Worm (Caenorhabditis elegans) whole organism, L2 larva: ENCODE data around the gene C39E9.12.

Experiments used
- C34F6.9 ChIP-seq: fragments of 150-350 bp; optimal IDR thresholded peaks from 2 replicates; lab custom pipeline; 2014; ENCODE audit warnings: missing biosample characterization, missing genetic modification characterization
- R02D3.7 ChIP-seq: fragments of 150-350 bp; optimal IDR thresholded peaks from 2 replicates; lab custom pipeline; 2014; ENCODE audit warnings: missing biosample characterization, missing genetic modification characterization
- Y55F3AM.14 ChIP-seq: fragments of 200-800 bp; sonication (Bioruptor generic); optimal IDR thresholded peaks from 2 replicates; lab custom pipeline; 2018; ENCODE audit warnings: mild to moderate bottlenecking, missing genetic modification characterization, missing compliant biosample characterization
- ZK546.5 ChIP-seq: sonication (generic microtip); optimal IDR thresholded peaks from 2 replicates; lab custom pipeline; 2017; ENCODE audit warnings: missing biosample characterization, missing genetic modification characterization
- alr-1 ChIP-seq: fragments of 150-350 bp; optimal IDR thresholded peaks from 2 replicates; lab custom pipeline; 2014; ENCODE audit warnings: missing biosample characterization, missing genetic modification characterization
- aly-2 ChIP-seq: fragments of 150-350 bp; optimal IDR thresholded peaks from 2 replicates; lab custom pipeline; 2014; ENCODE audit warnings: missing biosample characterization, missing genetic modification characterization
- ama-1 ChIP-seq: fragments of 150-350 bp; optimal IDR thresholded peaks from 2 replicates; lab custom pipeline; 2018; ENCODE audit warnings: inconsistent platforms
- blmp-1 ChIP-seq: sonication (generic microtip); optimal IDR thresholded peaks from 2 replicates; lab custom pipeline; 2017; ENCODE audit warnings: missing genetic modification characterization, mild to moderate bottlenecking, missing compliant biosample characterization, antibody characterized with exemption, moderate library complexity; ENCODE audit not compliant: insufficient read depth
- ceh-16 ChIP-seq: fragments of 150-350 bp; optimal IDR thresholded peaks from 2 replicates; lab custom pipeline; 2014; ENCODE audit warnings: missing biosample characterization, missing genetic modification characterization
- crh-2 ChIP-seq: sonication (generic microtip); optimal IDR thresholded peaks from 2 replicates; lab custom pipeline; 2017; ENCODE audit warnings: missing biosample characterization, missing genetic modification characterization
- dmd-4 ChIP-seq: sonication (generic microtip); optimal IDR thresholded peaks from 2 replicates; lab custom pipeline; 2017; ENCODE audit warnings: missing biosample characterization, missing genetic modification characterization
- egl-27 ChIP-seq: sonication (generic microtip); optimal IDR thresholded peaks from 3 replicates; lab custom pipeline; 2017; ENCODE audit warnings: missing biosample characterization, missing genetic modification reagents, missing genetic modification characterization
- elt-1 ChIP-seq: fragments of 150-350 bp; optimal IDR thresholded peaks from 2 replicates; lab custom pipeline; 2014; ENCODE audit warnings: missing biosample characterization, missing genetic modification characterization
- elt-3 ChIP-seq: sonication (generic microtip); optimal IDR thresholded peaks from 2 replicates; lab custom pipeline; 2017; ENCODE audit warnings: missing biosample characterization, missing genetic modification characterization
- fos-1 ChIP-seq: fragments of 150-350 bp; optimal IDR thresholded peaks from 2 replicates; lab custom pipeline; 2014; ENCODE audit warnings: missing biosample characterization, missing genetic modification characterization
- gmeb-1 ChIP-seq: fragments of 150-350 bp; optimal IDR thresholded peaks from 2 replicates; lab custom pipeline; 2014; ENCODE audit warnings: missing biosample characterization, missing genetic modification characterization
- lin-39 ChIP-seq: fragments of 150-350 bp; optimal IDR thresholded peaks from 2 replicates; lab custom pipeline; 2014; ENCODE audit warnings: missing biosample characterization, missing genetic modification reagents, missing genetic modification characterization
- lsy-2 ChIP-seq, 2 experiments: fragments of 150-350 bp in 1 of 2; sonication (generic microtip) in 1 of 2; optimal IDR thresholded peaks; 2 replicates each; lab custom pipeline; 2014 to 2017; ENCODE audit warnings: missing biosample characterization in 2 of 2, missing genetic modification characterization in 2 of 2
- mdl-1 ChIP-seq, 2 experiments: fragments of 150-350 bp in 1 of 2; sonication (generic microtip) in 1 of 2; optimal IDR thresholded peaks; 2 replicates each; lab custom pipeline; 2017; ENCODE audit warnings: missing biosample characterization in 2 of 2, missing genetic modification characterization in 2 of 2
- nhr-129 ChIP-seq: fragments of 150-350 bp; optimal IDR thresholded peaks from 2 replicates; lab custom pipeline; 2014; ENCODE audit warnings: missing biosample characterization, missing genetic modification characterization
- nhr-21 ChIP-seq: fragments of 150-350 bp; optimal IDR thresholded peaks from 2 replicates; lab custom pipeline; 2014; ENCODE audit warnings: missing biosample characterization, missing genetic modification characterization
- nhr-237 ChIP-seq: fragments of 150-350 bp; optimal IDR thresholded peaks from 2 replicates; lab custom pipeline; 2014; ENCODE audit warnings: missing biosample characterization, missing genetic modification characterization
- nhr-25 ChIP-seq: fragments of 150-350 bp; sonication (generic microtip); optimal IDR thresholded peaks from 3 replicates; lab custom pipeline; 2014; ENCODE audit warnings: missing biosample characterization, missing genetic modification characterization
- nhr-6 ChIP-seq: fragments of 150-350 bp; optimal IDR thresholded peaks from 2 replicates; lab custom pipeline; 2014; ENCODE audit warnings: missing biosample characterization, missing genetic modification characterization
- nhr-77 ChIP-seq: fragments of 150-350 bp; optimal IDR thresholded peaks from 2 replicates; lab custom pipeline; 2014; ENCODE audit warnings: missing biosample characterization, missing genetic modification characterization
- peb-1 ChIP-seq: fragments of 150-350 bp; optimal IDR thresholded peaks from 2 replicates; lab custom pipeline; 2014; ENCODE audit warnings: missing biosample characterization, missing genetic modification characterization
- skn-1 ChIP-seq: sonication (generic microtip); optimal IDR thresholded peaks from 2 replicates; lab custom pipeline; 2017; ENCODE audit warnings: missing biosample characterization, missing genetic modification characterization
- sma-3 ChIP-seq: sonication (generic microtip); optimal IDR thresholded peaks from 2 replicates; lab custom pipeline; 2016; ENCODE audit warnings: missing genetic modification reagents, missing genetic modification characterization, missing compliant biosample characterization
- sma-9 ChIP-seq, 2 experiments: fragments of 150-350 bp in 1 of 2; sonication (generic microtip) in 1 of 2; optimal IDR thresholded peaks; 2 replicates each; lab custom pipeline; 2014 to 2016; ENCODE audit warnings: missing genetic modification characterization in 2 of 2, mild to moderate bottlenecking in 1 of 2, missing biosample characterization in 1 of 2, missing compliant biosample characterization in 1 of 2, missing genetic modification reagents in 1 of 2, moderate library complexity in 1 of 2
- snpc-4 ChIP-seq: fragments of 150-350 bp; optimal IDR thresholded peaks from 2 replicates; lab custom pipeline; 2014; ENCODE audit warnings: missing biosample characterization, missing genetic modification characterization
- unc-39 ChIP-seq: fragments of 150-350 bp; optimal IDR thresholded peaks from 2 replicates; lab custom pipeline; 2014; ENCODE audit warnings: missing biosample characterization, missing genetic modification characterization
- unc-55 ChIP-seq: fragments of 150-350 bp; sonication (generic microtip); optimal IDR thresholded peaks from 3 replicates; lab custom pipeline; 2014; ENCODE audit warnings: missing biosample characterization, missing genetic modification reagents, missing genetic modification characterization
- unc-62 ChIP-seq: fragments of 150-350 bp; optimal IDR thresholded peaks from 2 replicates; lab custom pipeline; 2014; ENCODE audit warnings: missing biosample characterization, missing genetic modification reagents, missing genetic modification characterization
- ztf-1 ChIP-seq: fragments of 200-800 bp; sonication (Bioruptor generic); conservative IDR thresholded peaks from 2 replicates; pipeline ENCODE4 v1.3.6; 2022; ENCODE audit warnings: missing genetic modification characterization, missing compliant biosample characterization
- ztf-4 ChIP-seq: fragments of 150-350 bp; optimal IDR thresholded peaks from 2 replicates; lab custom pipeline; 2014; ENCODE audit warnings: missing biosample characterization, missing genetic modification characterization

The C39E9.12 gene

DNA sequence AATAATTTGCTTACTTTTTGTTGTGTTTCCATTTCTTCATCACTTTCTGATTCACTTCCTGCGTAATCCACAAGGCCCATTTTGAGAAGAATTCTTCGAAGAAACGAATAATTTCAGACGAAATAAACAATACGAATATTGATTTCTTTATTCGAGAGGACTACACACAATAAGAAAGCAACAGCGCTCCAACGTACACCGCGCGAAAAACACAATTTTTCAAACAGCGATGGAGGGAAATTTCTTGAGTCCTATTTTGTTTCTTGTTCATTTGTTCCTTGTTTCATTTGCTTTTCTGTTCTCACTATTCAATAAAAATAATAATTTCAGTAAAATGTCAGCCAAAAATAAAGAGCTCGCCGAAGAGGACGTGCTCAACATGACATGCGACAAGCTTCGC is at the start of gene C39E9.12, which contains the start of gene prcc-1:
TSS of gene C39E9.12 (plus strand) at position 331 of the 400 bp plus-strand sequence.
TSS of gene prcc-1 (minus strand) at position 119 of the 400 bp plus-strand sequence.
- TF ChIP-seq nhr-77 (tag; lab: Kevin White, UChicago) (no peak), nhr-21 (tag; lab: Kevin White, UChicago) (no peak), C34F6.9 (tag; lab: Kevin White, UChicago) (peak; percentile 86), elt-1 (tag; lab: Kevin White, UChicago) (no peak), sma-9 (GFP tag; optimal IDR thresholded peaks at IDR 0.05; lab: Kevin White, UChicago) (peak; percentile 54), sma-9 (tag; optimal IDR thresholded peaks at IDR 0.05; lab: Kevin White, UChicago) (no peak), egl-27 (tag; lab: Kevin White, UChicago) (peak; percentile 6), blmp-1 (tag; lab: Kevin White, UChicago) (no peak), nhr-6 (peak; percentile 23), snpc-4 (tag; lab: Kevin White, UChicago) (peak; percentile 44), Y55F3AM.14 (GFP tag; lab: Kevin White, UChicago) (no peak), lsy-2 (tag; optimal IDR thresholded peaks at IDR 0.05; lab: Kevin White, UChicago) (peak; percentile 31 to 86), fos-1 (tag; lab: Kevin White, UChicago) (peak; percentile 32), ama-1 (lab: Kevin White, UChicago) (no peak), lin-39 (no peak), nhr-25 (no peak), crh-2 (peak; percentile 76), unc-39 (tag; lab: Kevin White, UChicago) (no peak), alr-1 (tag; lab: Kevin White, UChicago) (no peak), sma-3 (peak; percentile 47), unc-55 (GFP tag; lab: Kevin White, UChicago) (peak; percentile 94), mdl-1 (tag; optimal IDR thresholded peaks at IDR 0.05; lab: Kevin White, UChicago) (no peak), R02D3.7 (tag; lab: Kevin White, UChicago) (no peak), gmeb-1 (peak; percentile 87), ZK546.5 (no peak), nhr-237 (tag; lab: Kevin White, UChicago) (no peak), unc-62 (no peak), nhr-129 (peak; percentile 96), skn-1 (tag; lab: Kevin White, UChicago) (no peak), ztf-4 (tag; lab: Kevin White, UChicago) (no peak)

ce11 chrIV:13044980-13045379 is 48.8 kb upstream of the C39E9.12 start:
- TF ChIP-seq snpc-4 (tag; lab: Kevin White, UChicago) (no peak), peb-1 (tag; lab: Kevin White, UChicago) (no peak)

ce11 chrIV:13046848-13047247 is 47.0 kb upstream of the C39E9.12 start, which contains the start of gene scl-9:
scl-9 (plus strand) TSS chrIV:13047148.
- TF ChIP-seq ama-1 (lab: Kevin White, UChicago): no peak
- TF ChIP-seq dmd-4 (tag; lab: Kevin White, UChicago): no peak
- no peak for TF ChIP-seq nhr-129
- TF ChIP-seq aly-2 (tag; lab: Kevin White, UChicago): no peak
- TF ChIP-seq nhr-77 (tag; lab: Kevin White, UChicago): no peak

ce11 chrIV:13048157-13048556 is 45.6 kb upstream of the C39E9.12 start, which contains the start of gene scl-10:
scl-10 (plus strand) TSS chrIV:13048457.
- no peak for TF ChIP-seq C34F6.9 (tag; lab: Kevin White, UChicago)

DNA sequence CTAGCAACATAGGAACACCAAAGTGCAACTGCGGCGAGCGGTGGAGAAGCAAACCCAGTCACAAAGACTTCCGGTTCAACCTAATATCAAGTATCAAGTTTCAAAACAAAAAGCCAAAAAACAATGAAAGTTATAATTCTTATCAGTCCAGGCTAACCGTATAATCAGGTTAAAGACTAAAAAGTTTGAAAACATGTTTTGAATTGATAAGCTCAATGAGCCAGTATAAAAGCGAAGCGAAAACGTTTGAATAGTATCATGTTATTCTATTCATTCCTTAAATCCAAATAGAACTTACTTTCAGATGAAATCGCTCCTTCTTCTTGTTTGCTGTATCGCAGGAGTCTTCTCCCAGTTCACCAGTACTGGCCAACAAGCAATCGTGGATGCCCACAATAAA is 42.7 kb upstream of the C39E9.12 start, which contains the start of gene scl-11:
TSS of gene scl-11 (plus strand) at position 301 of the 400 bp plus-strand sequence.
- TF ChIP-seq elt-1 (tag; lab: Kevin White, UChicago): no peak
- TF ChIP-seq egl-27 (tag; lab: Kevin White, UChicago): no peak
- TF ChIP-seq nhr-25: no peak
- TF ChIP-seq peb-1 (tag; lab: Kevin White, UChicago): no peak
- TF ChIP-seq elt-3 (tag; lab: Kevin White, UChicago): no peak
- no peak for TF ChIP-seq ceh-16 (tag; lab: Kevin White, UChicago)
- no peak for TF ChIP-seq ztf-1
- TF ChIP-seq R02D3.7 (tag; lab: Kevin White, UChicago): no peak
- no peak for TF ChIP-seq nhr-21 (tag; lab: Kevin White, UChicago)
- TF ChIP-seq unc-62: no peak
- no peak for TF ChIP-seq lsy-2 (tag; optimal IDR thresholded peaks at IDR 0.05; lab: Kevin White, UChicago)
- TF ChIP-seq ZK546.5: no peak
- no peak for TF ChIP-seq fos-1 (tag; lab: Kevin White, UChicago)
- TF ChIP-seq aly-2 (tag; lab: Kevin White, UChicago): no peak
- no peak for TF ChIP-seq dmd-4 (tag; lab: Kevin White, UChicago)
- no peak for TF ChIP-seq C34F6.9 (tag; lab: Kevin White, UChicago)
- no peak for TF ChIP-seq unc-39 (tag; lab: Kevin White, UChicago)
- no peak for TF ChIP-seq nhr-237 (tag; lab: Kevin White, UChicago)
